Worm (Caenorhabditis elegans): ENCODE data around the gene pepm-1.

ce11 chrV:14352032-14352431 lies 23.1 kb downstream of the pepm-1 start:
- TF ChIP-seq unc-62 (GFP tag; optimal IDR thresholded peaks at IDR 0.05): no peak
- no peak for TF ChIP-seq mep-1 (tag; optimal IDR thresholded peaks at IDR 0.05)
- no peak for TF ChIP-seq nhr-12 (tag; optimal IDR thresholded peaks at IDR 0.05)
- no peak for TF ChIP-seq rnt-1 (tag; optimal IDR thresholded peaks at IDR 0.05)
- no peak for TF ChIP-seq blmp-1 (tag; optimal IDR thresholded peaks at IDR 0.05)
- no peak for TF ChIP-seq fkh-10 (GFP tag; optimal IDR thresholded peaks at IDR 0.05)
- TF ChIP-seq ztf-4 (tag; optimal IDR thresholded peaks at IDR 0.05): no peak
- no peak for TF ChIP-seq pax-3 (tag; optimal IDR thresholded peaks at IDR 0.05)
- no peak for TF ChIP-seq elt-2 (tag; optimal IDR thresholded peaks at IDR 0.05)
- TF ChIP-seq xbp-1 (tag; optimal IDR thresholded peaks at IDR 0.05): no peak
- TF ChIP-seq ets-5 (GFP tag; IDR thresholded peaks at IDR 0.05): no peak
